Worm (Caenorhabditis elegans) whole organism, late embryonic: ENCODE results near the gene C33G3.6.

Source experiments
- C38D4.7 ChIP-seq: fragments of 200-800 bp; sonication (Bioruptor generic); optimal IDR thresholded peaks from 2 replicates; lab custom pipeline; 2018; ENCODE audit warnings: mild to moderate bottlenecking, missing genetic modification characterization, moderate library complexity, missing compliant biosample characterization
- ama-1 ChIP-seq: fragments of 150-350 bp; optimal IDR thresholded peaks from 2 replicates; lab custom pipeline; 2014
- dmd-4 ChIP-seq: sonication (generic microtip); optimal IDR thresholded peaks from 2 replicates; lab custom pipeline; 2016; ENCODE audit warnings: borderline replicate concordance, missing genetic modification characterization, missing compliant biosample characterization
- dve-1 ChIP-seq: sonication (generic microtip); optimal IDR thresholded peaks from 2 replicates; lab custom pipeline; 2017; ENCODE audit warnings: antibody characterized with exemption, mild to moderate bottlenecking, missing genetic modification characterization, missing compliant biosample characterization
- elt-4 ChIP-seq: sonication (generic microtip); optimal IDR thresholded peaks from 2 replicates; lab custom pipeline; 2016; ENCODE audit warnings: missing genetic modification characterization, missing compliant biosample characterization
- fkh-10 ChIP-seq: fragments of 150-350 bp; optimal IDR thresholded peaks from 2 replicates; lab custom pipeline; 2014; ENCODE audit warnings: missing biosample characterization, missing genetic modification reagents, missing genetic modification characterization
- gmeb-2 ChIP-seq: sonication (generic microtip); optimal IDR thresholded peaks from 2 replicates; lab custom pipeline; 2016; ENCODE audit warnings: missing genetic modification characterization, inconsistent platforms, missing compliant biosample characterization
- madf-2 ChIP-seq: sonication (generic microtip); optimal IDR thresholded peaks from 2 replicates; lab custom pipeline; 2017; ENCODE audit warnings: missing genetic modification characterization, missing compliant biosample characterization
- mec-3 ChIP-seq: sonication (generic microtip); optimal IDR thresholded peaks from 2 replicates; lab custom pipeline; 2016; ENCODE audit warnings: borderline replicate concordance, missing genetic modification characterization, missing compliant biosample characterization
- nhr-11 ChIP-seq: fragments of 150-350 bp; optimal IDR thresholded peaks from 2 replicates; lab custom pipeline; 2014; ENCODE audit warnings: missing biosample characterization, missing genetic modification characterization
- pha-4 ChIP-seq: fragments of 150-350 bp; optimal IDR thresholded peaks from 2 replicates; lab custom pipeline; 2018; ENCODE audit warnings: missing biosample characterization, missing genetic modification reagents, missing genetic modification characterization
- pqm-1 ChIP-seq: sonication (generic microtip); optimal IDR thresholded peaks from 2 replicates; lab custom pipeline; 2016; ENCODE audit warnings: missing genetic modification characterization, missing compliant biosample characterization
- syd-9 ChIP-seq: sonication (generic microtip); optimal IDR thresholded peaks from 2 replicates; lab custom pipeline; 2016; ENCODE audit warnings: mild to moderate bottlenecking, missing genetic modification characterization, moderate library complexity, missing compliant biosample characterization

DNA sequence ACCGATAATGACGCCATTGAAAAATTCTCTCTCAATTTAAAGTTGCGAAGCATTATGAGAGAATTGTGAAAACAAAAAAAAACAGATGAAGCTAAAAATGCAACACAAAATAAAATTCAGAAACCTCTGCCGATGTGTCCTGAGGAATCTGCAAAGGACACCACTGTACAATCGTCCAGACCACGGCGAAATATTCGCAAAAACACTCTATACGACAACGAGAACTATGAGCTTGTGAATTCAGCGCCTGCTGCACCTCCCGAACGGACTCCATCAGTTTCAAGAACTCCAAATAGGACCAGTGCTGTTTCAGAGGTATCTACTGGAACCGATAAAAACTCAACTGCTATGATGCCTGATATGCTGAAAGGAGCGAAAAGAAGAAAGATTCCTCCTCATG, 18.3 kb upstream of the C33G3.6 start:
- TF ChIP-seq elt-4 (tag; lab: Kevin White, UChicago) = no peak
- no peak for TF ChIP-seq mec-3 (tag; lab: Kevin White, UChicago)
- no peak for TF ChIP-seq ama-1 (lab: Kevin White, UChicago)
- no peak for TF ChIP-seq fkh-10 (GFP tag; lab: Kevin White, UChicago)
- no peak for TF ChIP-seq dmd-4 (tag; lab: Kevin White, UChicago)
- no peak for TF ChIP-seq madf-2 (tag; lab: Kevin White, UChicago)
- no peak for TF ChIP-seq gmeb-2 (tag; lab: Kevin White, UChicago)
- no peak for TF ChIP-seq pqm-1
- no peak for TF ChIP-seq C38D4.7 (GFP tag; lab: Kevin White, UChicago)
- no peak for TF ChIP-seq pha-4 (tag; lab: Kevin White, UChicago)
- no peak for TF ChIP-seq syd-9
- no peak for TF ChIP-seq dve-1
- TF ChIP-seq nhr-11 (tag; lab: Kevin White, UChicago) = no peak
